Worm (Caenorhabditis elegans) whole organism, L1 larva: ENCODE data around the gene noa-1.

Experiments used
- Y116A8C.19 ChIP-seq: sonication (generic microtip); optimal IDR thresholded peaks from 2 replicates; lab custom pipeline; 2016; ENCODE audit warnings: missing compliant biosample characterization, missing genetic modification characterization, borderline replicate concordance
- aly-2 ChIP-seq: fragments of 150-350 bp; optimal IDR thresholded peaks from 2 replicates; lab custom pipeline; 2014; ENCODE audit warnings: missing biosample characterization, missing genetic modification characterization
- ceh-63 ChIP-seq: fragments of 200-800 bp; sonication (Bioruptor generic); optimal IDR thresholded peaks from 2 replicates; lab custom pipeline; 2018; ENCODE audit warnings: mild to moderate bottlenecking, missing genetic modification characterization, missing compliant biosample characterization
- ceh-8 ChIP-seq: fragments of 200-800 bp; sonication (Bioruptor generic); optimal IDR thresholded peaks from 2 replicates; lab custom pipeline; 2018; ENCODE audit warnings: mild to moderate bottlenecking, missing genetic modification characterization, moderate library complexity, missing compliant biosample characterization
- ceh-82 ChIP-seq, 3 experiments: fragments of 150-350 bp in 1 of 3; sonication (generic microtip) in 2 of 3; optimal IDR thresholded peaks; 2 replicates each; lab custom pipeline; 2014 to 2017; ENCODE audit warnings: missing biosample characterization in 3 of 3, missing genetic modification characterization in 3 of 3
- ceh-88 ChIP-seq: fragments of 200-800 bp; sonication (Bioruptor generic); IDR thresholded peaks from 2 replicates; pipeline ENCODE4 v1.3.6; 2022; ENCODE audit warnings: missing genetic modification characterization, missing compliant biosample characterization
- ceh-90 ChIP-seq: sonication (generic microtip); optimal IDR thresholded peaks from 2 replicates; lab custom pipeline; 2016; ENCODE audit warnings: missing genetic modification characterization, missing compliant biosample characterization
- ces-1 ChIP-seq: fragments of 150-350 bp; optimal IDR thresholded peaks from 2 replicates; lab custom pipeline; 2014; ENCODE audit warnings: missing biosample characterization, missing genetic modification reagents, missing genetic modification characterization
- dpl-1 ChIP-seq, 3 experiments: fragments of 150-350 bp in 2 of 3; sonication (generic microtip) in 1 of 3; optimal IDR thresholded peaks; 2 replicates each; lab custom pipeline; 2014 to 2017; ENCODE audit warnings: missing biosample characterization in 3 of 3, missing genetic modification characterization in 3 of 3, missing genetic modification reagents in 3 of 3
- efl-1 ChIP-seq, 4 experiments: fragments of 150-350 bp; optimal IDR thresholded peaks in 3 of 4; peaks in 1 of 4; 1 replicate in 1 of 4; 2 replicates in 3 of 4; lab custom pipeline; 2014; ENCODE audit warnings: missing biosample characterization in 2 of 4, missing genetic modification characterization in 2 of 4, missing genetic modification reagents in 2 of 4
- egl-13 ChIP-seq: sonication (generic microtip); optimal IDR thresholded peaks from 2 replicates; lab custom pipeline; 2016; ENCODE audit warnings: missing genotype, missing genetic modification reagents, missing genetic modification characterization, missing compliant biosample characterization
- elt-3 ChIP-seq, 6 experiments: fragments of 150-350 bp in 1 of 6; sonication (generic microtip); optimal IDR thresholded peaks; 2 replicates each; lab custom pipeline; 2017 to 2018; ENCODE audit warnings: missing biosample characterization in 6 of 6, missing genetic modification characterization in 6 of 6, inconsistent platforms in 1 of 6
- fkh-10 ChIP-seq: sonication (generic microtip); optimal IDR thresholded peaks from 2 replicates; lab custom pipeline; 2017; ENCODE audit warnings: missing biosample characterization, missing genetic modification reagents, missing genetic modification characterization
- jun-1 ChIP-seq: fragments of 150-350 bp; optimal IDR thresholded peaks from 2 replicates; lab custom pipeline; 2014; ENCODE audit warnings: missing biosample characterization, missing genetic modification reagents, missing genetic modification characterization
- lin-13 ChIP-seq: fragments of 150-350 bp; optimal IDR thresholded peaks from 2 replicates; lab custom pipeline; 2014; ENCODE audit warnings: missing biosample characterization, missing genetic modification reagents, missing genetic modification characterization
- lin-39 ChIP-seq: fragments of 150-350 bp; optimal IDR thresholded peaks from 2 replicates; lab custom pipeline; 2014; ENCODE audit warnings: missing biosample characterization, missing genetic modification reagents, missing genetic modification characterization
- lir-3 ChIP-seq: sonication (generic microtip); optimal IDR thresholded peaks from 2 replicates; lab custom pipeline; 2016; ENCODE audit warnings: mild to moderate bottlenecking, missing genetic modification characterization, moderate library complexity, missing compliant biosample characterization; ENCODE audit not compliant: poor library complexity
- mef-2 ChIP-seq: fragments of 150-350 bp; optimal IDR thresholded peaks from 2 replicates; lab custom pipeline; 2014; ENCODE audit warnings: missing biosample characterization, missing genetic modification characterization
- mep-1 ChIP-seq: fragments of 150-350 bp; optimal IDR thresholded peaks from 2 replicates; lab custom pipeline; 2014; ENCODE audit warnings: missing biosample characterization, missing genetic modification characterization
- nhr-11 ChIP-seq: fragments of 150-350 bp; optimal IDR thresholded peaks from 2 replicates; lab custom pipeline; 2014; ENCODE audit warnings: missing biosample characterization, missing genetic modification characterization
- nhr-19 ChIP-seq: fragments of 200-800 bp; sonication (Bioruptor generic); conservative IDR thresholded peaks from 2 replicates; pipeline ENCODE4 v1.3.6; 2022; ENCODE audit warnings: missing genetic modification characterization, missing compliant biosample characterization
- nhr-20 ChIP-seq: sonication (generic microtip); optimal IDR thresholded peaks from 2 replicates; lab custom pipeline; 2016; ENCODE audit warnings: mild to moderate bottlenecking, missing genetic modification characterization, missing compliant biosample characterization
- nhr-237 ChIP-seq: fragments of 150-350 bp; optimal IDR thresholded peaks from 2 replicates; lab custom pipeline; 2014; ENCODE audit warnings: missing biosample characterization, missing genetic modification characterization
- nhr-47 ChIP-seq: sonication (generic microtip); optimal IDR thresholded peaks from 2 replicates; lab custom pipeline; 2016; ENCODE audit warnings: mild to moderate bottlenecking, missing genetic modification characterization, moderate library complexity, missing compliant biosample characterization
- nhr-71 ChIP-seq: sonication (generic microtip); optimal IDR thresholded peaks from 2 replicates; lab custom pipeline; 2016; ENCODE audit warnings: mild to moderate bottlenecking, missing genetic modification characterization, moderate library complexity, missing compliant biosample characterization
- pax-3 ChIP-seq: fragments of 200-800 bp; sonication (Bioruptor generic); optimal IDR thresholded peaks from 2 replicates; lab custom pipeline; 2018; ENCODE audit warnings: mild to moderate bottlenecking, missing genetic modification characterization, moderate library complexity, missing compliant biosample characterization
- skn-1 ChIP-seq: fragments of 150-350 bp; optimal IDR thresholded peaks from 2 replicates; lab custom pipeline; 2014; ENCODE audit warnings: missing biosample characterization, missing genetic modification characterization
- snpc-4 ChIP-seq: fragments of 150-350 bp; optimal IDR thresholded peaks from 2 replicates; lab custom pipeline; 2014; ENCODE audit warnings: missing biosample characterization, missing genetic modification characterization
- snu-23 ChIP-seq: sonication (generic microtip); optimal IDR thresholded peaks from 2 replicates; lab custom pipeline; 2016; ENCODE audit warnings: missing genetic modification characterization, missing compliant biosample characterization
- sox-4 ChIP-seq: sonication (generic microtip); optimal IDR thresholded peaks from 2 replicates; lab custom pipeline; 2016; ENCODE audit warnings: missing genetic modification characterization, missing compliant biosample characterization
- sptf-1 ChIP-seq: fragments of 150-350 bp; optimal IDR thresholded peaks from 2 replicates; lab custom pipeline; 2014; ENCODE audit warnings: missing biosample characterization, missing genetic modification characterization
- unc-30 ChIP-seq: sonication (generic microtip); optimal IDR thresholded peaks from 2 replicates; lab custom pipeline; 2017; ENCODE audit warnings: missing biosample characterization, missing genetic modification characterization
- vab-15 ChIP-seq: sonication (generic microtip); optimal IDR thresholded peaks from 2 replicates; lab custom pipeline; 2017; ENCODE audit warnings: missing genotype, mild to moderate bottlenecking, missing genetic modification characterization, missing compliant biosample characterization
- zip-4 ChIP-seq: fragments of 200-800 bp; sonication (Bioruptor generic); optimal IDR thresholded peaks from 2 replicates; lab custom pipeline; 2018; ENCODE audit warnings: mild to moderate bottlenecking, missing genetic modification characterization, moderate library complexity, missing compliant biosample characterization

The noa-1 gene

DNA sequence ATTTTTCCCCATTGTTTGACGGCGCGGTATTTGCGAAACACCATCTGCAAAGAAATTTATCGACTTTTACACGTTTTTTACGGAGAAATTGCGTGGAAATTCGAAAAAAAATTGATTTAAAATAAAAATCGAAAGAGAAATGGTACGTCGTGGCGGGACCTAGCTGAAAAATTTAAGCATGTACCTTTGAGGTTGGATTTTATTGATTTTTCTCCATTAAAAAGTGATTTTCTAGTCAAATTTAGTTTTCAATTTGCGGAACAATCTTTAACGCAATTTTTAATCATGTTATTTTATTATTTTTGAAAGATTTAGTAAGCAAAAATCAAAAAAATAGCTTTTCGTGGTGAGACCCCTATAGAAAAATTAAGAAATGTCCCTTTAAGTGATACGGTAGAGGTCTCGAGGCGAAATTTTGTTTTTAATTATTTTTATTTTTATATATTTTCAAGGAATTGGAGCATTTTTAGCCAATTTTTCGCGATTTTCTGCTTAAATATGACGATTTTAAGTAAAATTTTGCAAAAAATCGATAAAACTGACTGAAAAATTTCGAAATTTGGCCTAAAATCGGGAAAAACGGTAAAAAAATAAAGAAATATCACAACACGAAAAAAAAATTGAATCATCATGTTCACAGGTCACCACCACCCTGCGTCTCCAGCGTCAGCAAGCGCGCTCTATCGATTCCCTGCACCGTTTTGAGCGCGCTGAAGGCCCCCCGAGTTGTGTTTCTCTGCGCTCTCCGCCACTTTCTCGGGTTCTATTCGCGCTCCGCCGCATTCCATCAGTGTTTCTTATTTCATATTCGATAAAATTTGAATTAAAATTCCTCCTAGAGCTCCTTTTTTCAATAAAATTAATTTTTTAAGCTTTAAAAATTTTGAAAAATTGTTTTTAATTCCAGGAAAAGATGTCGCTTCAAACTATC lies 34.4 kb upstream of the noa-1 start, which contains the start of the genes mrpl-37 and lin-38 (continued):
- TF ChIP-seq ceh-8 (no peak), aly-2 (tag; lab: Kevin White, UChicago) (no peak), skn-1 (tag; lab: Kevin White, UChicago) (peak; percentile 84), mep-1 (tag; lab: Kevin White, UChicago) (peak; percentile 56), nhr-237 (tag; lab: Kevin White, UChicago) (no peak), nhr-47 (tag; lab: Kevin White, UChicago) (no peak), elt-3 (tag; optimal IDR thresholded peaks at IDR 0.05; lab: Kevin White, UChicago) (peak in 1 of 6 experiments; percentile 27)

DNA sequence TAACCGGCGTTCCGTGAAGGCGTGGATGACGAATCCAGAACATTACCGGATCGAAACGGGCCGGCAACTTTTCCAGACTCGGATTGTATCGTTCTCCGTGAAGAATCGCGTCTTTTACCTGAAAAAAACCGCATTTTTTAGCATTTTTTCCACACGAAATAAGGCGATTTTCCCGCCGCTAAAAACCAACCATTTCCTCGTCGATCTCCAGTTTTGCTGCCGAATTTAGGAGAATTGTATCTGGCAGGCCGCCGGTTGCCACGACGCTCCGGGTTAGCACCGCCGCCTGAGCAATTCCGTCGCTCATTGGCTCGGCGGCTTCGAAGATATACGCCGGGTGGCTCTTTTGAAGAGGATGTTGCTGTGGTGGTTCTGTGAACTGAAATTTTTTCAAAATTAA lies 33.5 kb upstream of the noa-1 start:
- TF ChIP-seq nhr-11, result no peak
- no peak for TF ChIP-seq efl-1 (optimal IDR thresholded peaks at IDR 0.05; lab: Kevin White, UChicago)
- TF ChIP-seq efl-1 (GFP tag; optimal IDR thresholded peaks at IDR 0.05 in 1 of 2; lab: Kevin White, UChicago), result peak in 1 of 2 experiments; percentile 64

DNA sequence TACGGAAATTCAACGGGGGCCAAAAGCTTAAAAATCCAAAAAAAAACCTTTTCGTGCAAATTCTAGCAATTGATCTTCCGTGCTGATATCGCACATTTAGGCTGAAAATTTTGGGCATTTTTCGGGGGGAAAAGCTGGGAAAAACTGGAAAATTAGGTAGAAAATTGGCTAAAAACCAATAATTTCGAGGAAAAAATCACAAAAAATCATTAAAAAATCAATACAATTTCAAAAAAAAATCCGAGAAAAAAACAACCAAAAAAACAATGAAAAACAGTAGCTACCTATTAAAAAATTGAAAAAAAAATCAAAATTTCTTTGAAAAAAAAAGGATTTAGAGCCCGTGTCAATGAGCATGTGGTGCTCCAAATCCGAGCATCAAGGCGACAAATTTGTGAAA lies 27.0 kb upstream of the noa-1 start, which contains the start of gene Y48E1B.3:
Gene Y48E1B.3 (minus strand): TSS at position 101 of the 400 bp plus-strand sequence.
- no peak for TF ChIP-seq efl-1 (optimal IDR thresholded peaks at IDR 0.05; lab: Kevin White, UChicago)
- no peak for TF ChIP-seq efl-1 (GFP tag; optimal IDR thresholded peaks at IDR 0.05 in 1 of 2; lab: Kevin White, UChicago)
- no peak for TF ChIP-seq ceh-82 (tag; optimal IDR thresholded peaks at IDR 0.05; lab: Kevin White, UChicago)
- no peak for TF ChIP-seq unc-30 (tag; lab: Kevin White, UChicago)
- TF ChIP-seq lir-3 (tag; lab: Kevin White, UChicago), result no peak
- no peak for TF ChIP-seq sox-4 (tag; lab: Kevin White, UChicago)
- no peak for TF ChIP-seq nhr-19 (GFP tag; lab: Robert Waterston, UW)
- no peak for TF ChIP-seq mef-2
- no peak for TF ChIP-seq ceh-88 (GFP tag; lab: Robert Waterston, UW)
- TF ChIP-seq lin-13 (GFP tag; lab: Kevin White, UChicago), result no peak
- TF ChIP-seq Y116A8C.19 (tag; lab: Kevin White, UChicago), result no peak
- TF ChIP-seq vab-15 (tag; lab: Kevin White, UChicago), result no peak
- TF ChIP-seq nhr-71, result no peak
- TF ChIP-seq jun-1, result no peak
- TF ChIP-seq ces-1, result no peak
- no peak for TF ChIP-seq fkh-10 (GFP tag; lab: Kevin White, UChicago)
- TF ChIP-seq snpc-4 (tag; lab: Kevin White, UChicago), result no peak
- no peak for TF ChIP-seq dpl-1 (GFP tag; optimal IDR thresholded peaks at IDR 0.05; lab: Kevin White, UChicago)
- TF ChIP-seq pax-3 (tag; lab: Kevin White, UChicago), result no peak
- TF ChIP-seq nhr-20 (tag; lab: Kevin White, UChicago), result no peak

DNA sequence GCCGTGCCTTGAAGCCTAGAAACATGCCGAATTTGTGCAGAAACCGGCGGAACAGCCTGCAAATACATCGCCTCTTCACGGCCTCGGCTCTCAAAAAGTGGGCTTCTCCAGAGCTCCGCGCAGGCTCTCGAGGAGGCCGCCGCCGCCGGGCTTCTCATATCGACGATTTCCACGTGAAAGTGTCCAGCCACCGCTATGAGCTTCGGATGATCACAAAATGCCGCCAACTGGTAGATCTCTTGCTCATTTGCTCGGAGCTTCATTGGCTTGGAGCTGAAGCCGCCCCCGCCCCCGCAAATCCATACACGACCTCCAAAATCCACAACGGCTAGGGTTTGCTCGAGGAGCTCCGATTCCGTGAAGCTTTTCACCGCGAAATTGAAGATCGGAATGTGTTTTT lies 19.7 kb upstream of the noa-1 start:
- TF ChIP-seq snu-23 (GFP tag; lab: Kevin White, UChicago) (no peak), skn-1 (tag; lab: Kevin White, UChicago) (no peak), ceh-8 (no peak), nhr-237 (tag; lab: Kevin White, UChicago) (no peak), zip-4 (GFP tag; lab: Kevin White, UChicago) (no peak), egl-13 (tag; lab: Kevin White, UChicago) (no peak), sptf-1 (tag; lab: Kevin White, UChicago) (no peak), ceh-82 (tag; optimal IDR thresholded peaks at IDR 0.05; lab: Kevin White, UChicago) (no peak), lin-39 (tag; lab: Kevin White, UChicago) (no peak), nhr-19 (GFP tag; lab: Robert Waterston, UW) (no peak), ceh-90 (tag; lab: Kevin White, UChicago) (no peak), ceh-63 (GFP tag; lab: Kevin White, UChicago) (no peak)
